Fruit fly (Drosophila melanogaster): Measurements from ENCODE around the gene Srx.

Gene Srx

DNA sequence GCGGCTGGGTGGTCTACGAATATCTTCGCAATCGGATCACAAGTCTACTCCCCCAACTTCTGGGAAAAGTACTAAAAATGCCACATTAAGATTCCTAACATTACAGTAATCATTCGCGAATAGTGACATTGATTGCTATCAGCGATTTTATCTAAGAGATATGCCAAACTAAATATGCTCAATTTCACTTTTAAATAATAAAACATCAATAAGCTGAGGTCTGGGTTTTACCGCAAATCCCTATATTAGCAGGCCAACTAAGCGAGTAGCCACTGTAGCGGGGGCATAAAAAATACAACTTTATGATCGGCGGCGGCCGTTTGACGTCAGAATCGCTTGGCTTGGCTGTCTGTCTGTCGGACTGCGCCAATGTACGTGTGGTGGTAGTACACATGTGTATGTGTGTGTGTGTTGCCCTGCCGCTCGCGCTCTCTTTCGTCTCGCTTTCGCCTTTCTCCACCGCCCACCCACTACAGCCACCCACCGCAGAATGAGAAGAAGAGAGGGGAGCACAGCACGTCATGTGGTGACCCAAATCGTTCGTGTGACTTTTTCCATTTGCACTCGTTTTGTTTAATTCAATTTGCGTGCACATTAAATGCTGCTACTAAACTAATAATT is 23.6 kb downstream of the Srx start (continued):
- peak; percentile 95 for TF ChIP-seq tgo (GFP tag; IDR thresholded peaks at IDR 0.05)
- TF ChIP-seq nau (GFP tag; optimal IDR thresholded peaks at IDR 0.05): peak; percentile 89
- TF ChIP-seq CG12104 (GFP tag; optimal IDR thresholded peaks at IDR 0.05): peak; percentile 79
- TF ChIP-seq CG11695 (GFP tag; IDR thresholded peaks at IDR 0.05): peak; percentile 93
- TF ChIP-seq vfl (GFP tag; optimal IDR thresholded peaks at IDR 0.05): peak; percentile 93
- TF ChIP-seq CG7928 (GFP tag; optimal IDR thresholded peaks at IDR 0.05): peak; percentile 75
- peak; percentile 96 for TF ChIP-seq ems (GFP tag; optimal IDR thresholded peaks at IDR 0.05)
- TF ChIP-seq CG4424 (GFP tag; optimal IDR thresholded peaks at IDR 0.05): peak; percentile 88
- TF ChIP-seq BEAF-32 (GFP tag; optimal IDR thresholded peaks at IDR 0.05): peak; percentile 11
- TF ChIP-seq CG10654 (GFP tag; optimal IDR thresholded peaks at IDR 0.05): peak; percentile 85
- peak; percentile 78 for TF ChIP-seq YL-1 (GFP tag; optimal IDR thresholded peaks at IDR 0.05)
- peak; percentile 96 for TF ChIP-seq schlank (tag; optimal IDR thresholded peaks at IDR 0.05)
- peak; percentile 14 for TF ChIP-seq Dp (GFP tag; optimal IDR thresholded peaks at IDR 0.05)
- TF ChIP-seq gsb (GFP tag; IDR thresholded peaks at IDR 0.05): peak; percentile 93
- TF ChIP-seq CG42726 (GFP tag; IDR thresholded peaks at IDR 0.05; ENCODE audit: partially characterized antibody): no peak
- no peak for TF ChIP-seq zf30C (GFP tag; optimal IDR thresholded peaks at IDR 0.05)
- peak; percentile 85 for TF ChIP-seq Ravus (GFP tag; IDR thresholded peaks at IDR 0.05)
- TF ChIP-seq CG10209 (GFP tag; optimal IDR thresholded peaks at IDR 0.05): peak; percentile 93
- peak; percentile 78 for TF ChIP-seq Nf-YB (GFP tag; optimal IDR thresholded peaks at IDR 0.05)
- peak; percentile 86 for TF ChIP-seq ssp (GFP tag; IDR thresholded peaks at IDR 0.05)
- peak; percentile 92 for TF ChIP-seq Awh (GFP tag; IDR thresholded peaks at IDR 0.05)
- no peak for TF ChIP-seq sna (GFP tag; IDR thresholded peaks at IDR 0.05; ENCODE audit: partially characterized antibody)
- TF ChIP-seq bcd (GFP tag; optimal IDR thresholded peaks at IDR 0.05): peak; percentile 93
- TF ChIP-seq Hr78 (GFP tag; optimal IDR thresholded peaks at IDR 0.05): peak in 1 of 2 experiments; percentile 86
- peak; percentile 92 for TF ChIP-seq CG17612 (GFP tag; IDR thresholded peaks at IDR 0.05)
- peak; percentile 7 for TF ChIP-seq pfk (GFP tag; optimal IDR thresholded peaks at IDR 0.05)
- peak; percentile 93 for TF ChIP-seq Hsf (GFP tag; optimal IDR thresholded peaks at IDR 0.05)
- TF ChIP-seq row (GFP tag; IDR thresholded peaks at IDR 0.05): peak; percentile 97
- no peak for TF ChIP-seq Neu2 (GFP tag; optimal IDR thresholded peaks at IDR 0.05; ENCODE audit: borderline replicate concordance)
- TF ChIP-seq slp2 (GFP tag; optimal IDR thresholded peaks at IDR 0.05): peak; percentile 89
- peak; percentile 95 for TF ChIP-seq CG7372 (GFP tag; IDR thresholded peaks at IDR 0.05)
- peak; percentile 94 for TF ChIP-seq crc (GFP tag; optimal IDR thresholded peaks at IDR 0.05)
- TF ChIP-seq NfI (GFP tag; optimal IDR thresholded peaks at IDR 0.05): peak; percentile 97
- TF ChIP-seq prd (optimal IDR thresholded peaks at IDR 0.05): no peak
- TF ChIP-seq prd (GFP tag; IDR thresholded peaks at IDR 0.05): peak; percentile 97
- peak; percentile 97 for TF ChIP-seq oc (tag; optimal IDR thresholded peaks at IDR 0.05)
- TF ChIP-seq CG1602 (GFP tag; optimal IDR thresholded peaks at IDR 0.05): peak; percentile 91
- TF ChIP-seq al (GFP tag; IDR thresholded peaks at IDR 0.05): peak; percentile 93
- peak; percentile 72 for TF ChIP-seq CG17802 (tag; optimal IDR thresholded peaks at IDR 0.05)
- TF ChIP-seq CG7271 (tag; optimal IDR thresholded peaks at IDR 0.05): peak; percentile 9
- peak; percentile 92 for TF ChIP-seq CG11093 (GFP tag; IDR thresholded peaks at IDR 0.05)
- peak; percentile 99 for TF ChIP-seq abd-A (tag; optimal IDR thresholded peaks at IDR 0.05)
- peak; percentile 97 for TF ChIP-seq CG31441 (GFP tag; IDR thresholded peaks at IDR 0.05)
- TF ChIP-seq pan (optimal IDR thresholded peaks at IDR 0.05): no peak
- peak in 1 of 2 experiments; percentile 97 for TF ChIP-seq pan (GFP tag; optimal IDR thresholded peaks at IDR 0.05 in 1 of 2, IDR thresholded peaks at IDR 0.05 in 1 of 2)
- TF ChIP-seq Dfd (GFP tag; optimal IDR thresholded peaks at IDR 0.05): no peak
- TF ChIP-seq CG43689 (GFP tag; IDR thresholded peaks at IDR 0.05): peak; percentile 94
- TF ChIP-seq peb (GFP tag; IDR thresholded peaks at IDR 0.05): peak; percentile 93
- peak; percentile 93 for TF ChIP-seq CG6175 (GFP tag; IDR thresholded peaks at IDR 0.05)
- peak; percentile 88 for TF ChIP-seq phol (tag; optimal IDR thresholded peaks at IDR 0.05)
